Worm (Caenorhabditis elegans): Measurements from ENCODE around the gene C16C8.11.
A peak's percentile ranks its signal among the peaks of the same experiment; 100 is the strongest.

C16C8.11 gene

ce11 chrII:3425433-3425832 is 28.1 kb upstream of the C16C8.11 start, which contains the start of gene nep-11 (continued):
- TF ChIP-seq hlh-12 (tag; optimal IDR thresholded peaks at IDR 0.05) (no peak), Y53F4B.3 (GFP tag; IDR thresholded peaks at IDR 0.05) (no peak)

ce11 chrII:3428158-3428704 is 25.3 kb upstream of the C16C8.11 start:
- no peak for TF ChIP-seq efl-1 (GFP tag; optimal IDR thresholded peaks at IDR 0.05)
- no peak for TF ChIP-seq ztf-26 (tag; optimal IDR thresholded peaks at IDR 0.05)
- no peak for TF ChIP-seq tbp1 (GFP tag; optimal IDR thresholded peaks at IDR 0.05)
- no peak for TF ChIP-seq repo-1 (tag; optimal IDR thresholded peaks at IDR 0.05)
- TF ChIP-seq ceh-100 (GFP tag; IDR thresholded peaks at IDR 0.05): no peak
- TF ChIP-seq snpc-4 (GFP tag; optimal IDR thresholded peaks at IDR 0.05): no peak
- no peak for TF ChIP-seq snpc-4 (tag; optimal IDR thresholded peaks at IDR 0.05)
- TF ChIP-seq sptf-2 (GFP tag; optimal IDR thresholded peaks at IDR 0.05): no peak
- TF ChIP-seq zfh-2 (GFP tag; conservative IDR thresholded peaks at IDR 0.05): peak; percentile 92
- no peak for TF ChIP-seq sea-2 (GFP tag; IDR thresholded peaks at IDR 0.05)
- no peak for TF ChIP-seq madf-8 (GFP tag; conservative IDR thresholded peaks at IDR 0.05)
- TF ChIP-seq ztf-28 (GFP tag; IDR thresholded peaks at IDR 0.05): no peak
- TF ChIP-seq F37B4.10 (GFP tag; IDR thresholded peaks at IDR 0.05): no peak
- no peak for TF ChIP-seq C06A6.2 (GFP tag; conservative IDR thresholded peaks at IDR 0.05)
- no peak for TF ChIP-seq him-1 (tag; optimal IDR thresholded peaks at IDR 0.05)
- no peak for TF ChIP-seq mxl-1 (tag; optimal IDR thresholded peaks at IDR 0.05)
- TF ChIP-seq ceh-27 (GFP tag; optimal IDR thresholded peaks at IDR 0.05): peak; percentile 56
- no peak for TF ChIP-seq lsy-27 (tag; optimal IDR thresholded peaks at IDR 0.05; ENCODE audit: borderline replicate concordance, insufficient read depth)
- no peak for TF ChIP-seq tbx-9 (tag; optimal IDR thresholded peaks at IDR 0.05; ENCODE audit: borderline replicate concordance)
- no peak for TF ChIP-seq Y53G8AR.9 (GFP tag; conservative IDR thresholded peaks at IDR 0.05)
- no peak for TF ChIP-seq nhr-80 (tag; optimal IDR thresholded peaks at IDR 0.05)
- no peak for TF ChIP-seq Y95B8A.8 (GFP tag; IDR thresholded peaks at IDR 0.05)
- TF ChIP-seq hlh-26 (GFP tag; conservative IDR thresholded peaks at IDR 0.05): no peak
- TF ChIP-seq F57A8.1 (GFP tag; optimal IDR thresholded peaks at IDR 0.05): no peak
- no peak for TF ChIP-seq egl-44 (GFP tag; IDR thresholded peaks at IDR 0.05)
- TF ChIP-seq attf-5 (GFP tag; optimal IDR thresholded peaks at IDR 0.05): peak; percentile 34
- no peak for TF ChIP-seq madf-10 (tag; optimal IDR thresholded peaks at IDR 0.05)
- TF ChIP-seq ets-4 (GFP tag; optimal IDR thresholded peaks at IDR 0.05): no peak
- TF ChIP-seq rpc-1 (optimal IDR thresholded peaks at IDR 0.05): no peak
- no peak for TF ChIP-seq rpc-1 (tag; optimal IDR thresholded peaks at IDR 0.05)
- TF ChIP-seq ccch-3 (GFP tag; optimal IDR thresholded peaks at IDR 0.05): no peak
- TF ChIP-seq snpc-3.4 (tag; optimal IDR thresholded peaks at IDR 0.05): no peak
- no peak for TF ChIP-seq aptf-3 (GFP tag; IDR thresholded peaks at IDR 0.05)
- TF ChIP-seq hmg-1.2 (GFP tag; IDR thresholded peaks at IDR 0.05): peak; percentile 55; the same call in 1 of the 2 replicates
- no peak for TF ChIP-seq unc-62 (GFP tag; optimal IDR thresholded peaks at IDR 0.05)
- TF ChIP-seq mcd-1 (GFP tag; IDR thresholded peaks at IDR 0.05): peak; percentile 40; the same call in 1 of the 2 replicates
- no peak for TF ChIP-seq D2030.7 (GFP tag; IDR thresholded peaks at IDR 0.05)
- no peak for TF ChIP-seq bed-2 (GFP tag; IDR thresholded peaks at IDR 0.05)
- TF ChIP-seq Y53F4B.3 (GFP tag; IDR thresholded peaks at IDR 0.05): no peak
- no peak for TF ChIP-seq Y56A3A.18 (GFP tag; IDR thresholded peaks at IDR 0.05)
- no peak for TF ChIP-seq ceh-91 (GFP tag; IDR thresholded peaks at IDR 0.05)
- no peak for TF ChIP-seq snpc-1.3 (tag; optimal IDR thresholded peaks at IDR 0.05; ENCODE audit: insufficient read depth)
- no peak for TF ChIP-seq ztf-25 (GFP tag; IDR thresholded peaks at IDR 0.05)
- TF ChIP-seq ceh-40 (GFP tag; IDR thresholded peaks at IDR 0.05): no peak
- TF ChIP-seq egrh-3 (GFP tag; IDR thresholded peaks at IDR 0.05): peak; percentile 57
- no peak for TF ChIP-seq F49E8.2 (tag; optimal IDR thresholded peaks at IDR 0.05; ENCODE audit: insufficient read depth)
- TF ChIP-seq nhr-179 (tag; optimal IDR thresholded peaks at IDR 0.05): no peak
